Worm (Caenorhabditis elegans): ENCODE data around the gene nlp-67.
A peak's percentile ranks its signal among the peaks of the same experiment; 100 is the strongest.

Gene nlp-67

ce11 chrX:16202229-16202628 lies 18.1 kb downstream of the nlp-67 start (continued):
- TF ChIP-seq nhr-237 (tag; optimal IDR thresholded peaks at IDR 0.05) (no peak), lin-29 (GFP tag; IDR thresholded peaks at IDR 0.05) (no peak), snpc-1.2 (GFP tag; IDR thresholded peaks at IDR 0.05) (no peak), dmd-9 (GFP tag; IDR thresholded peaks at IDR 0.05) (no peak), rbr-2 (tag; optimal IDR thresholded peaks at IDR 0.05) (peak; percentile 78), spr-3 (GFP tag; optimal IDR thresholded peaks at IDR 0.05) (no peak), Y105C5A.15 (GFP tag; IDR thresholded peaks at IDR 0.05) (no peak), nhr-25 (tag; optimal IDR thresholded peaks at IDR 0.05; ENCODE audit: borderline replicate concordance, insufficient read depth) (no peak), ceh-82 (tag; optimal IDR thresholded peaks at IDR 0.05) (no peak), snpc-4 (tag; optimal IDR thresholded peaks at IDR 0.05) (no peak), tag-97 (GFP tag; IDR thresholded peaks at IDR 0.05) (no peak), fkh-10 (GFP tag; optimal IDR thresholded peaks at IDR 0.05) (peak; percentile 78), spr-1 (tag; optimal IDR thresholded peaks at IDR 0.05) (no peak), daf-19 (GFP tag; conservative IDR thresholded peaks at IDR 0.05) (no peak), nhr-77 (tag; optimal IDR thresholded peaks at IDR 0.05) (peak; percentile 37), T26A8.4 (GFP tag; IDR thresholded peaks at IDR 0.05) (peak; percentile 62), mdl-1 (tag; optimal IDR thresholded peaks at IDR 0.05) (peak in 1 of 2 experiments; percentile 38), hlh-11 (tag; optimal IDR thresholded peaks at IDR 0.05) (peak; percentile 27), lin-39 (tag; optimal IDR thresholded peaks at IDR 0.05) (no peak), lir-3 (tag; optimal IDR thresholded peaks at IDR 0.05) (no peak), F10B5.3 (tag; optimal IDR thresholded peaks at IDR 0.05) (no peak), F26F4.8 (GFP tag; conservative IDR thresholded peaks at IDR 0.05) (no peak), ceh-62 (tag; optimal IDR thresholded peaks at IDR 0.05) (no peak), lsy-2 (tag; optimal IDR thresholded peaks at IDR 0.05) (peak; percentile 52 to 62), mes-2 (tag; optimal IDR thresholded peaks at IDR 0.05; ENCODE audit: poor library complexity, severe bottlenecking) (peak; percentile 60), sdz-12 (GFP tag; optimal IDR thresholded peaks at IDR 0.05) (no peak), ceh-44 (GFP tag; IDR thresholded peaks at IDR 0.05) (no peak), unc-130 (GFP tag; optimal IDR thresholded peaks at IDR 0.05) (no peak), dve-1 (tag; optimal IDR thresholded peaks at IDR 0.05; ENCODE audit: insufficient read depth) (peak; percentile 13), nhr-111 (GFP tag; optimal IDR thresholded peaks at IDR 0.05) (no peak), nhr-42 (GFP tag; IDR thresholded peaks at IDR 0.05) (no peak), php-3 (GFP tag; IDR thresholded peaks at IDR 0.05) (no peak), R02D3.7 (tag; optimal IDR thresholded peaks at IDR 0.05) (no peak), daf-12 (tag; optimal IDR thresholded peaks at IDR 0.05) (no peak), ztf-7 (tag; optimal IDR thresholded peaks at IDR 0.05) (no peak)

ce11 chrX:16204310-16204709 lies 20.1 kb downstream of the nlp-67 start:
- TF ChIP-seq daf-8 (GFP tag; IDR thresholded peaks at IDR 0.05) (no peak), set-16 (GFP tag; IDR thresholded peaks at IDR 0.05) (peak; percentile 86), snpc-1.2 (GFP tag; IDR thresholded peaks at IDR 0.05) (0 out of 2 replicates have a peak, but pooled peaks have one; percentile 10), skn-1 (tag; optimal IDR thresholded peaks at IDR 0.05) (no peak)

ce11 chrX:16205880-16206279 lies 21.7 kb downstream of the nlp-67 start:
- TF ChIP-seq daf-12 (tag; optimal IDR thresholded peaks at IDR 0.05) (no peak), ZK337.2 (GFP tag; IDR thresholded peaks at IDR 0.05) (no peak), F10B5.3 (tag; optimal IDR thresholded peaks at IDR 0.05) (peak; percentile 90), ceh-32 (tag; optimal IDR thresholded peaks at IDR 0.05; ENCODE audit: poor library complexity) (no peak), dmd-8 (GFP tag; IDR thresholded peaks at IDR 0.05) (no peak), daf-16 (GFP tag; optimal IDR thresholded peaks at IDR 0.05) (peak; percentile 14 to 82), daf-16 (tag; optimal IDR thresholded peaks at IDR 0.05) (peak; percentile 54), aly-2 (tag; optimal IDR thresholded peaks at IDR 0.05) (no peak), ZK546.5 (tag; optimal IDR thresholded peaks at IDR 0.05) (no peak), dve-1 (tag; optimal IDR thresholded peaks at IDR 0.05; ENCODE audit: insufficient read depth) (peak; percentile 63), hmg-1.1 (GFP tag; IDR thresholded peaks at IDR 0.05) (peak; percentile 91), rbr-2 (tag; optimal IDR thresholded peaks at IDR 0.05) (peak; percentile 91), zip-11 (GFP tag; IDR thresholded peaks at IDR 0.05) (no peak), saeg-2 (GFP tag; IDR thresholded peaks at IDR 0.05) (no peak), nhr-76 (tag; optimal IDR thresholded peaks at IDR 0.05) (no peak), lim-7 (GFP tag; IDR thresholded peaks at IDR 0.05) (no peak), lin-38 (GFP tag; IDR thresholded peaks at IDR 0.05) (peak; percentile 53)

All from whole organism, L4 larva.